Worm (Caenorhabditis elegans) whole organism, late embryonic: ENCODE data around the gene Y43B11AL.1.

Experiments
- dve-1 ChIP-seq: sonication (generic microtip); optimal IDR thresholded peaks from 2 replicates; lab custom pipeline; 2017; ENCODE audit warnings: antibody characterized with exemption, mild to moderate bottlenecking, missing genetic modification characterization, missing compliant biosample characterization
- elt-2 ChIP-seq: sonication (generic microtip); optimal IDR thresholded peaks from 2 replicates; lab custom pipeline; 2016; ENCODE audit warnings: missing genetic modification reagents, missing genetic modification characterization, missing compliant biosample characterization
- ets-4 ChIP-seq: sonication (generic microtip); optimal IDR thresholded peaks from 2 replicates; lab custom pipeline; 2016; ENCODE audit warnings: missing genetic modification characterization, missing compliant biosample characterization
- hlh-15 ChIP-seq: sonication (generic microtip); optimal IDR thresholded peaks from 2 replicates; lab custom pipeline; 2016; ENCODE audit warnings: missing genetic modification characterization, missing compliant biosample characterization
- nfya-1 ChIP-seq: sonication (generic microtip); optimal IDR thresholded peaks from 2 replicates; lab custom pipeline; 2017; ENCODE audit warnings: missing genetic modification characterization, mild to moderate bottlenecking, missing compliant biosample characterization, antibody characterized with exemption, moderate library complexity
- nhr-232 ChIP-seq: sonication (generic microtip); optimal IDR thresholded peaks from 2 replicates; lab custom pipeline; 2016; ENCODE audit warnings: missing genetic modification characterization, missing compliant biosample characterization
- pha-4 ChIP-seq: fragments of 150-350 bp; optimal IDR thresholded peaks from 2 replicates; lab custom pipeline; 2018; ENCODE audit warnings: missing biosample characterization, missing genetic modification reagents, missing genetic modification characterization
- pqm-1 ChIP-seq: sonication (generic microtip); optimal IDR thresholded peaks from 2 replicates; lab custom pipeline; 2016; ENCODE audit warnings: missing genetic modification characterization, missing compliant biosample characterization
- rnt-1 ChIP-seq: sonication (generic microtip); optimal IDR thresholded peaks from 2 replicates; lab custom pipeline; 2016; ENCODE audit warnings: missing genetic modification characterization, missing compliant biosample characterization
- tbx-2 ChIP-seq: sonication (generic microtip); optimal IDR thresholded peaks from 2 replicates; lab custom pipeline; 2016; ENCODE audit warnings: missing genetic modification characterization, missing compliant biosample characterization
- unc-86 ChIP-seq: sonication (generic microtip); optimal IDR thresholded peaks from 2 replicates; lab custom pipeline; 2016; ENCODE audit warnings: missing genetic modification characterization, missing compliant biosample characterization

DNA sequence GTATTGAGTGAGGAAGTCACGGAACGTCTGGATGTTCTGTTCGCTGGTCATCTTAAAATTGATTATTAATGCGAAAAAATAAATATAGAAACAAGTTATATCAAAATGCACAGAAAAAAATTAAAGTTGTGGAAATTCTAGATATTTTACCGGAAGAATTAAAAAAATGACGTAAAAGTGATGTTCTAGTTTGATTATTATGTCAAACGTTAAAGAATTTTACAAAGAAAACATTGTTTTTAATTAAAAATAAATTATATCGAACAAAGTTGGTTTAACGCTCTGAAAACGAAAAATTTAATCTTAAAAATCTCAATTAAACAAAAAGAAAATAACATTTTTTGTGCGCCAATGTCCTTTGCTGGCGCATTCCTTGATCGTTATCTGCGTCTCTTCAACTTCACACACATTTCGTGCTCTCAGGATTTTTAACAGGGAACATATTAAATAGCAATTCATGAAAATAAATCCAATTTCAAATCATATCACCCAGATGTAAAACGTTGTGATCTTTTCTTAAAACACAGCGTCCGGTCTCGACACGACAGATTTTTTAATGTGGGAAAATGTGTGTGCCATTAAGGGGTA, 20.5 kb upstream of the Y43B11AL.1 start, which contains the start of gene tin-9.1:
- no peak for TF ChIP-seq pha-4 (tag; lab: Kevin White, UChicago)
- TF ChIP-seq unc-86 (tag; lab: Kevin White, UChicago) = no peak
- TF ChIP-seq hlh-15 (tag; lab: Kevin White, UChicago) = no peak
- TF ChIP-seq dve-1 (tag; lab: Kevin White, UChicago) = no peak
- peak; percentile 32 for TF ChIP-seq nfya-1 (tag; lab: Kevin White, UChicago)
- no peak for TF ChIP-seq elt-2
- no peak for TF ChIP-seq rnt-1
- no peak for TF ChIP-seq nhr-232
- TF ChIP-seq pqm-1 = no peak
- no peak for TF ChIP-seq ets-4
- no peak for TF ChIP-seq tbx-2
